Worm (Caenorhabditis elegans) whole organism, L4 larva: Measurements from ENCODE around the gene nspg-6.
A peak's percentile ranks its signal among the peaks of the same experiment; 100 is the strongest.

Experiments
- F26F4.8 ChIP-seq: fragments of 200-800 bp; sonication (Bioruptor generic); conservative IDR thresholded peaks from 2 replicates; pipeline ENCODE4 v1.3.6; 2022; ENCODE audit warnings: missing genetic modification characterization, missing compliant biosample characterization
- F44E2.7 ChIP-seq: fragments of 200-800 bp; sonication (Bioruptor generic); IDR thresholded peaks from 2 replicates; pipeline ENCODE4 v2.1.2; 2022; ENCODE audit warnings: missing genetic modification characterization, missing compliant biosample characterization
- T20F7.1 ChIP-seq: fragments of 200-800 bp; sonication (Bioruptor generic); optimal IDR thresholded peaks from 2 replicates; lab custom pipeline; 2018; ENCODE audit warnings: mild to moderate bottlenecking, missing genetic modification characterization, missing compliant biosample characterization
- T26A8.4 ChIP-seq: fragments of 200-800 bp; sonication (Bioruptor generic); IDR thresholded peaks from 2 replicates; pipeline ENCODE4 v1.3.6; 2022; ENCODE audit warnings: missing genetic modification characterization, missing compliant biosample characterization
- Y48G9A.11 ChIP-seq: fragments of 200-800 bp; sonication (Bioruptor generic); IDR thresholded peaks from 2 replicates; pipeline ENCODE4 v1.3.6; 2022; ENCODE audit warnings: missing genetic modification reagents, missing genetic modification characterization, missing compliant biosample characterization
- Y75B8A.6 ChIP-seq: fragments of 200-800 bp; sonication (Bioruptor generic); IDR thresholded peaks from 2 replicates; pipeline ENCODE4 v1.3.6; 2022; ENCODE audit warnings: missing genetic modification reagents, missing genetic modification characterization, missing compliant biosample characterization
- ZK337.2 ChIP-seq: fragments of 200-800 bp; sonication (Bioruptor generic); IDR thresholded peaks from 2 replicates; pipeline ENCODE4 v1.3.6; 2022; ENCODE audit warnings: missing genetic modification reagents, missing genetic modification characterization, missing compliant biosample characterization
- ZK546.5 ChIP-seq, 2 experiments: sonication (generic microtip); optimal IDR thresholded peaks; 2 replicates each; lab custom pipeline; 2017; ENCODE audit warnings: missing biosample characterization in 2 of 2, missing genetic modification characterization in 2 of 2
- ama-1 ChIP-seq: fragments of 150-350 bp; optimal IDR thresholded peaks from 2 replicates; lab custom pipeline; 2014; ENCODE audit warnings: inconsistent platforms, mixed read lengths
- ceh-28 ChIP-seq: fragments of 150-350 bp; optimal IDR thresholded peaks from 2 replicates; lab custom pipeline; 2014; ENCODE audit warnings: missing biosample characterization, missing genetic modification reagents, missing genetic modification characterization
- ceh-44 ChIP-seq: fragments of 200-800 bp; sonication (Bioruptor generic); IDR thresholded peaks from 2 replicates; pipeline ENCODE4 v1.3.6; 2022; ENCODE audit warnings: missing genetic modification reagents, missing genetic modification characterization, missing compliant biosample characterization
- cey-2 ChIP-seq: sonication (generic microtip); optimal IDR thresholded peaks from 3 replicates; lab custom pipeline; 2017; ENCODE audit warnings: missing genetic modification characterization, mild to moderate bottlenecking, missing compliant biosample characterization, antibody characterized with exemption, borderline replicate concordance; ENCODE audit not compliant: insufficient read depth
- ctbp-1 ChIP-seq: fragments of 200-800 bp; sonication (Bioruptor generic); IDR thresholded peaks from 2 replicates; pipeline ENCODE4 v1.3.6; 2022; ENCODE audit warnings: missing genetic modification reagents, missing genetic modification characterization, missing compliant biosample characterization
- daf-12 ChIP-seq: fragments of 150-350 bp; optimal IDR thresholded peaks from 2 replicates; lab custom pipeline; 2014; ENCODE audit warnings: missing biosample characterization, missing genetic modification reagents, missing genetic modification characterization
- daf-16 ChIP-seq, 3 experiments: sonication (generic microtip); optimal IDR thresholded peaks; 2 replicates each; lab custom pipeline; 2016 to 2017; ENCODE audit warnings: missing genetic modification characterization in 3 of 3, missing genetic modification reagents in 3 of 3, mild to moderate bottlenecking in 2 of 3, missing compliant biosample characterization in 2 of 3, missing biosample characterization in 1 of 3, moderate library complexity in 1 of 3
- daf-19 ChIP-seq: fragments of 200-800 bp; sonication (Bioruptor generic); conservative IDR thresholded peaks from 2 replicates; pipeline ENCODE4 v1.3.6; 2022; ENCODE audit warnings: missing genetic modification characterization, missing compliant biosample characterization
- duxl-1 ChIP-seq: sonication (generic microtip); optimal IDR thresholded peaks from 2 replicates; lab custom pipeline; 2016; ENCODE audit warnings: mild to moderate bottlenecking, missing genetic modification characterization, moderate library complexity, missing compliant biosample characterization; ENCODE audit not compliant: poor library complexity
- egl-43 ChIP-seq: fragments of 200-800 bp; sonication (Bioruptor generic); IDR thresholded peaks from 2 replicates; pipeline ENCODE4 v1.3.6; 2022; ENCODE audit warnings: missing genetic modification reagents, missing genetic modification characterization, missing compliant biosample characterization
- gei-8 ChIP-seq: fragments of 200-800 bp; sonication (Bioruptor generic); optimal IDR thresholded peaks from 2 replicates; lab custom pipeline; 2018; ENCODE audit warnings: mild to moderate bottlenecking, missing genetic modification characterization, missing compliant biosample characterization
- hif-1 ChIP-seq, 2 experiments: sonication (generic microtip); optimal IDR thresholded peaks; 2 replicates each; lab custom pipeline; 2016 to 2017; ENCODE audit warnings: missing compliant biosample characterization in 2 of 2, missing genetic modification characterization in 2 of 2, missing genetic modification reagents in 2 of 2, missing genotype in 2 of 2, mild to moderate bottlenecking in 1 of 2
- hlh-11 ChIP-seq: fragments of 200-800 bp; sonication (Bioruptor generic); optimal IDR thresholded peaks from 2 replicates; lab custom pipeline; 2018; ENCODE audit warnings: mild to moderate bottlenecking, missing genetic modification characterization, missing compliant biosample characterization
- hmg-1.1 ChIP-seq: fragments of 200-800 bp; sonication (Bioruptor generic); IDR thresholded peaks from 2 replicates; pipeline ENCODE4 v1.3.6; 2022; ENCODE audit warnings: missing genetic modification reagents, missing genetic modification characterization, missing compliant biosample characterization
- jun-1 ChIP-seq: fragments of 150-350 bp; optimal IDR thresholded peaks from 2 replicates; lab custom pipeline; 2014; ENCODE audit warnings: missing biosample characterization, missing genetic modification reagents, missing genetic modification characterization
- lin-38 ChIP-seq: fragments of 200-800 bp; sonication (Bioruptor generic); IDR thresholded peaks from 2 replicates; pipeline ENCODE4 v1.3.6; 2022; ENCODE audit warnings: missing genetic modification reagents, missing genetic modification characterization, missing compliant biosample characterization
- lin-39 ChIP-seq: fragments of 150-350 bp; optimal IDR thresholded peaks from 2 replicates; lab custom pipeline; 2014; ENCODE audit warnings: missing biosample characterization, missing genetic modification reagents, missing genetic modification characterization
- lsy-2 ChIP-seq, 2 experiments: fragments of 150-350 bp in 1 of 2; sonication (generic microtip) in 1 of 2; optimal IDR thresholded peaks; 2 replicates each; lab custom pipeline; 2014 to 2017; ENCODE audit warnings: missing biosample characterization in 2 of 2, missing genetic modification characterization in 2 of 2
- mep-1 ChIP-seq: fragments of 150-350 bp; sonication (generic microtip); optimal IDR thresholded peaks from 3 replicates; lab custom pipeline; 2014; ENCODE audit warnings: missing biosample characterization, missing genetic modification characterization
- mes-2 ChIP-seq: sonication (generic microtip); optimal IDR thresholded peaks from 2 replicates; lab custom pipeline; 2016; ENCODE audit warnings: missing genotype, mild to moderate bottlenecking, missing genetic modification characterization, missing compliant biosample characterization; ENCODE audit not compliant: poor library complexity, severe bottlenecking
- nhr-102 ChIP-seq: sonication (generic microtip); optimal IDR thresholded peaks from 2 replicates; lab custom pipeline; 2016; ENCODE audit warnings: mild to moderate bottlenecking, missing genetic modification characterization, moderate library complexity, missing compliant biosample characterization
- nhr-237 ChIP-seq: sonication (generic microtip); optimal IDR thresholded peaks from 2 replicates; lab custom pipeline; 2017; ENCODE audit warnings: missing biosample characterization, missing genetic modification characterization
- nhr-25 ChIP-seq: sonication (generic microtip); optimal IDR thresholded peaks from 2 replicates; lab custom pipeline; 2017; ENCODE audit warnings: missing genetic modification characterization, mild to moderate bottlenecking, missing compliant biosample characterization, antibody characterized with exemption, moderate library complexity, borderline replicate concordance; ENCODE audit not compliant: insufficient read depth
- nhr-41 ChIP-seq: fragments of 200-800 bp; sonication (Bioruptor generic); IDR thresholded peaks from 2 replicates; pipeline ENCODE4 v1.3.6; 2022; ENCODE audit warnings: missing genetic modification reagents, missing genetic modification characterization, missing compliant biosample characterization
- nhr-42 ChIP-seq: fragments of 200-800 bp; sonication (Bioruptor generic); IDR thresholded peaks from 2 replicates; pipeline ENCODE4 v1.3.6; 2022; ENCODE audit warnings: missing genetic modification characterization, missing compliant biosample characterization
- nhr-48 ChIP-seq: sonication (generic microtip); optimal IDR thresholded peaks from 2 replicates; lab custom pipeline; 2016; ENCODE audit warnings: mild to moderate bottlenecking, missing genetic modification characterization, missing compliant biosample characterization
- pha-4 ChIP-seq, 2 experiments: fragments of 150-350 bp in 1 of 2; fragments of 200-800 bp in 1 of 2; sonication (Bioruptor generic) in 1 of 2; IDR thresholded peaks in 1 of 2; optimal IDR thresholded peaks in 1 of 2; 2 replicates each; pipeline versions ENCODE4 v1.3.6 to Lab custom; 2014 to 2022; ENCODE audit warnings: missing genetic modification characterization in 2 of 2, missing genetic modification reagents in 2 of 2, missing biosample characterization in 1 of 2, missing compliant biosample characterization in 1 of 2
- sdz-12 ChIP-seq: fragments of 200-800 bp; sonication (Bioruptor generic); optimal IDR thresholded peaks from 2 replicates; lab custom pipeline; 2018; ENCODE audit warnings: mild to moderate bottlenecking, missing genetic modification characterization, missing compliant biosample characterization
- set-16 ChIP-seq: fragments of 200-800 bp; sonication (Bioruptor generic); IDR thresholded peaks from 2 replicates; pipeline ENCODE4 v1.3.6; 2022; ENCODE audit warnings: missing genetic modification reagents, missing genetic modification characterization, missing compliant biosample characterization
- snpc-1.2 ChIP-seq: fragments of 200-800 bp; sonication (Bioruptor generic); IDR thresholded peaks from 2 replicates; pipeline ENCODE4 v1.3.6; 2022; ENCODE audit warnings: missing genetic modification reagents, missing genetic modification characterization, missing compliant biosample characterization
- snpc-4 ChIP-seq: fragments of 150-350 bp; optimal IDR thresholded peaks from 2 replicates; lab custom pipeline; 2014; ENCODE audit warnings: missing biosample characterization, missing genetic modification characterization
- spr-3 ChIP-seq: fragments of 200-800 bp; sonication (Bioruptor generic); optimal IDR thresholded peaks from 2 replicates; lab custom pipeline; 2018; ENCODE audit warnings: mild to moderate bottlenecking, missing genetic modification characterization, missing compliant biosample characterization
- tra-1 ChIP-seq: fragments of 200-800 bp; sonication (Bioruptor generic); IDR thresholded peaks from 2 replicates; pipeline ENCODE4 v1.3.6; 2022; ENCODE audit warnings: missing genetic modification reagents, missing genetic modification characterization, missing compliant biosample characterization
- zip-11 ChIP-seq: fragments of 200-800 bp; sonication (Bioruptor generic); IDR thresholded peaks from 2 replicates; pipeline ENCODE4 v1.3.6; 2022; ENCODE audit warnings: missing genetic modification characterization, missing compliant biosample characterization
- zip-2 ChIP-seq: fragments of 150-350 bp; optimal IDR thresholded peaks from 2 replicates; lab custom pipeline; 2014; ENCODE audit warnings: missing biosample characterization, missing genetic modification characterization

nspg-6 gene

ce11 chrIII:7343389-7343788, 28.6 kb upstream of the nspg-6 start, which contains the start of gene F08F8.6 (continued):
- no peak for TF ChIP-seq pha-4 (GFP tag; IDR thresholded peaks at IDR 0.05; lab: Robert Waterston, UW)
- no peak for TF ChIP-seq pha-4 (tag; optimal IDR thresholded peaks at IDR 0.05; lab: Kevin White, UChicago)
- no peak for TF ChIP-seq ctbp-1 (GFP tag; lab: Robert Waterston, UW)
- no peak for TF ChIP-seq ceh-44 (GFP tag; lab: Robert Waterston, UW)

- TF ChIP-seq snpc-4 (tag; lab: Kevin White, UChicago) (no peak), daf-12 (tag; lab: Kevin White, UChicago) (no peak), snpc-1.2 (no peak), hif-1 (tag; optimal IDR thresholded peaks at IDR 0.05; lab: Kevin White, UChicago) (no peak), daf-16 (GFP tag; optimal IDR thresholded peaks at IDR 0.05; lab: Kevin White, UChicago) (no peak), daf-16 (tag; optimal IDR thresholded peaks at IDR 0.05; lab: Kevin White, UChicago) (no peak), nhr-42 (no peak), cey-2 (tag; lab: Kevin White, UChicago) (no peak), hmg-1.1 (GFP tag; lab: Robert Waterston, UW) (no peak), zip-2 (tag; lab: Kevin White, UChicago) (no peak), zip-11 (no peak), F26F4.8 (GFP tag; lab: Robert Waterston, UW) (no peak), ceh-28 (tag; lab: Kevin White, UChicago) (no peak), set-16 (GFP tag; lab: Robert Waterston, UW) (no peak)
These were observed 24.4 kb upstream of the nspg-6 start for ce11 chrIII:7339138-7339537.

ce11 chrIII:7338693-7339092, 23.9 kb upstream of the nspg-6 start, which contains the start of gene kap-1:
Gene kap-1 (plus strand): TSS chrIII:7338835.
- TF ChIP-seq ZK546.5 (tag; optimal IDR thresholded peaks at IDR 0.05; lab: Kevin White, UChicago) (no peak), daf-16 (GFP tag; optimal IDR thresholded peaks at IDR 0.05; lab: Kevin White, UChicago) (peak in 1 of 2 experiments; percentile 12), daf-16 (tag; optimal IDR thresholded peaks at IDR 0.05; lab: Kevin White, UChicago) (peak; percentile 18), T20F7.1 (GFP tag; lab: Kevin White, UChicago) (peak; percentile 18), lin-38 (GFP tag; lab: Robert Waterston, UW) (0 out of 2 replicates have a peak, but pooled peaks have one; percentile 21), mep-1 (peak; percentile 32), daf-19 (GFP tag; lab: Robert Waterston, UW) (no peak), F44E2.7 (0 out of 2 replicates have a peak, but pooled peaks have one; percentile 50), snpc-1.2 (0 out of 2 replicates have a peak, but pooled peaks have one; percentile 11), gei-8 (GFP tag; lab: Kevin White, UChicago) (peak; percentile 13), mes-2 (tag; lab: Kevin White, UChicago) (peak; percentile 20), nhr-41 (no peak), spr-3 (GFP tag; lab: Kevin White, UChicago) (peak; percentile 29), nhr-102 (tag; lab: Kevin White, UChicago) (peak; percentile 29), lsy-2 (tag; optimal IDR thresholded peaks at IDR 0.05; lab: Kevin White, UChicago) (peak in 1 of 2 experiments; percentile 33), hlh-11 (tag; lab: Kevin White, UChicago) (peak; percentile 11), jun-1 (no peak), Y75B8A.6 (GFP tag; lab: Robert Waterston, UW) (peak; percentile 3; the same call in 1 of the 2 replicates), hmg-1.1 (GFP tag; lab: Robert Waterston, UW) (0 out of 2 replicates have a peak, but pooled peaks have one; percentile 36), tra-1 (0 out of 2 replicates have a peak, but pooled peaks have one; percentile 5), ceh-28 (tag; lab: Kevin White, UChicago) (no peak), Y48G9A.11 (no peak), nhr-25 (tag; lab: Kevin White, UChicago) (no peak), nhr-237 (no peak), sdz-12 (GFP tag; lab: Kevin White, UChicago) (peak; percentile 26), egl-43 (peak; percentile 64), duxl-1 (tag; lab: Kevin White, UChicago) (peak; percentile 13), nhr-48 (tag; lab: Kevin White, UChicago) (peak; percentile 22), ama-1 (lab: Kevin White, UChicago) (peak; percentile 75), ZK337.2 (0 out of 2 replicates have a peak, but pooled peaks have one; percentile 37), lin-39 (tag; lab: Kevin White, UChicago) (no peak), T26A8.4 (0 out of 2 replicates have a peak, but pooled peaks have one; percentile 26)
